Fruit fly (Drosophila melanogaster): ENCODE results near the gene CG31100.

DNA sequence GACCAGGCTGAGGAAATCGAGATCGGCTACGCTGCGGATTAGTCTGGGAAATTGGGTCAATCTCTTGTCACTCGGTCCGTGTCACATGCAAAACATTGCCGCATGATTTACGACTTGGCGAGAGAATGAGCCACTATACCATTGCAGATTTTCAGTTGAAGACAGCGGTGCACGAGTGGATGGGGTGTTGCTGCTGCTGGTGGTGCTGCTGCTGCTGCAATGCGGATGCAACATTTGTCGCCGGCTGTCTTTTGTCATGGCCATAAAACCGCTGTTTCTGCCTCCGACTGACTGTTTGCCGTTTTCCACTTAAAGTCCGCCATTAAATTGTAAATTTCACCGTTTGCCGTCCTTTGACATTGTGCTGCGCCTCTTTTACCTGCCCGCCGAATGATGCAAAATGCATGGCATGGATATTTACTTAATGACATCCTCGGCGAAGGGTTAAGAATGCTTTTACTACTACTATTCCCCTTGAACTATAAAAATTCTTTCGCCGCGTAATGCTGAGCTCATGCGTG is 27.3 kb downstream of the CG31100 start:
- TF ChIP-seq Dll (optimal IDR thresholded peaks at IDR 0.05) (no peak), psq (optimal IDR thresholded peaks at IDR 0.05) (no peak), CG8478 (optimal IDR thresholded peaks at IDR 0.05) (no peak), EcR (GFP tag; optimal IDR thresholded peaks at IDR 0.05) (no peak), pan (optimal IDR thresholded peaks at IDR 0.05) (no peak)

Measured in whole organism.